Worm (Caenorhabditis elegans) whole organism, late embryonic: Measurements from ENCODE around the gene H04D03.4.

Experiments
- lin-11 ChIP-seq: fragments of 200-800 bp; sonication (Bioruptor generic); optimal IDR thresholded peaks from 2 replicates; lab custom pipeline; 2018; ENCODE audit warnings: mild to moderate bottlenecking, missing genetic modification characterization, missing compliant biosample characterization
- pha-4 ChIP-seq: fragments of 150-350 bp; optimal IDR thresholded peaks from 2 replicates; lab custom pipeline; 2018; ENCODE audit warnings: missing biosample characterization, missing genetic modification reagents, missing genetic modification characterization
- rnt-1 ChIP-seq: sonication (generic microtip); optimal IDR thresholded peaks from 2 replicates; lab custom pipeline; 2016; ENCODE audit warnings: missing genetic modification characterization, missing compliant biosample characterization

- TF ChIP-seq pha-4 (tag; lab: Kevin White, UChicago) (no peak), rnt-1 (tag; lab: Kevin White, UChicago) (peak; percentile 63), lin-11 (tag; lab: Kevin White, UChicago) (peak; percentile 34)
Measured at ce11 chrIII:10432104-10432503, 18.8 kb downstream of the H04D03.4 start.
